Worm (Caenorhabditis elegans) whole organism, L1 larva: ENCODE results near the gene T01D3.1.

Experiments used
- Y116A8C.19 ChIP-seq: sonication (generic microtip); optimal IDR thresholded peaks from 2 replicates; lab custom pipeline; 2016; ENCODE audit warnings: missing compliant biosample characterization, missing genetic modification characterization, borderline replicate concordance
- alr-1 ChIP-seq: fragments of 200-800 bp; sonication (Bioruptor generic); optimal IDR thresholded peaks from 2 replicates; lab custom pipeline; 2018; ENCODE audit warnings: borderline replicate concordance, mild to moderate bottlenecking, missing genetic modification characterization, missing compliant biosample characterization
- ama-1 ChIP-seq: fragments of 150-350 bp; optimal IDR thresholded peaks from 2 replicates; lab custom pipeline; 2014
- blmp-1 ChIP-seq: fragments of 150-350 bp; optimal IDR thresholded peaks from 2 replicates; lab custom pipeline; 2014; ENCODE audit warnings: missing biosample characterization, missing genetic modification characterization
- ceh-8 ChIP-seq: fragments of 200-800 bp; sonication (Bioruptor generic); optimal IDR thresholded peaks from 2 replicates; lab custom pipeline; 2018; ENCODE audit warnings: mild to moderate bottlenecking, missing genetic modification characterization, moderate library complexity, missing compliant biosample characterization
- efl-1 ChIP-seq, 4 experiments: fragments of 150-350 bp; optimal IDR thresholded peaks in 3 of 4; peaks in 1 of 4; 1 replicate in 1 of 4; 2 replicates in 3 of 4; lab custom pipeline; 2014; ENCODE audit warnings: missing biosample characterization in 2 of 4, missing genetic modification characterization in 2 of 4, missing genetic modification reagents in 2 of 4
- lin-14 ChIP-seq: fragments of 200-800 bp; sonication (Bioruptor generic); optimal IDR thresholded peaks from 2 replicates; lab custom pipeline; 2018; ENCODE audit warnings: mild to moderate bottlenecking, missing genetic modification characterization, moderate library complexity, missing compliant biosample characterization
- nhr-12 ChIP-seq: sonication (generic microtip); optimal IDR thresholded peaks from 2 replicates; lab custom pipeline; 2017; ENCODE audit warnings: missing biosample characterization, missing genetic modification characterization
- nhr-20 ChIP-seq: sonication (generic microtip); optimal IDR thresholded peaks from 2 replicates; lab custom pipeline; 2016; ENCODE audit warnings: mild to moderate bottlenecking, missing genetic modification characterization, missing compliant biosample characterization
- unc-62 ChIP-seq: fragments of 150-350 bp; optimal IDR thresholded peaks from 2 replicates; lab custom pipeline; 2014; ENCODE audit warnings: missing biosample characterization, missing genetic modification reagents, missing genetic modification characterization

- TF ChIP-seq nhr-20 (tag; lab: Kevin White, UChicago) (no peak), Y116A8C.19 (tag; lab: Kevin White, UChicago) (no peak), blmp-1 (tag; lab: Kevin White, UChicago) (no peak), lin-14 (GFP tag; lab: Kevin White, UChicago) (no peak), unc-62 (no peak), efl-1 (optimal IDR thresholded peaks at IDR 0.05; lab: Kevin White, UChicago) (no peak), efl-1 (GFP tag; optimal IDR thresholded peaks at IDR 0.05 in 1 of 2; lab: Kevin White, UChicago) (no peak), ama-1 (no peak), ceh-8 (no peak), alr-1 (tag; lab: Kevin White, UChicago) (no peak), nhr-12 (tag; lab: Kevin White, UChicago) (no peak)
Measured at ce11 chrV:13666460-13666859, 23.2 kb upstream of the T01D3.1 start.
